Fruit fly (Drosophila melanogaster) whole organism, wandering third instar larva: Measurements from ENCODE around the gene csw.

Experiments used
- Abd-B ChIP-seq: fragments of >200 bp; optimal IDR thresholded peaks from 2 replicates; lab custom pipeline; 2017; ENCODE audit warnings: missing biosample characterization, missing genetic modification characterization
- CG32264 ChIP-seq: fragments of 200-800 bp; sonication (Bioruptor generic); optimal IDR thresholded peaks from 2 replicates; lab custom pipeline; 2016; ENCODE audit warnings: missing biosample characterization, missing genetic modification characterization
- CG9705 ChIP-seq: fragments of 200-800 bp; sonication (Bioruptor generic); optimal IDR thresholded peaks from 2 replicates; lab custom pipeline; 2018; ENCODE audit warnings: missing biosample characterization, mild to moderate bottlenecking, missing genetic modification characterization
- CrebA ChIP-seq: fragments of 200-800 bp; sonication (Bioruptor generic); optimal IDR thresholded peaks from 2 replicates; lab custom pipeline; 2016; ENCODE audit warnings: missing biosample characterization, mild to moderate bottlenecking, missing genetic modification characterization, borderline replicate concordance
- Dfd ChIP-seq: fragments of >200 bp; optimal IDR thresholded peaks from 2 replicates; lab custom pipeline; 2017; ENCODE audit warnings: missing biosample characterization, missing genetic modification characterization
- Dif ChIP-seq: fragments of 200-275, 200-300 bp; sonication (Bioruptor generic); optimal IDR thresholded peaks from 2 replicates; lab custom pipeline; 2018; ENCODE audit warnings: missing biosample characterization, missing genetic modification characterization; ENCODE audit not compliant: partially characterized antibody
- GATAd ChIP-seq: sonication (Bioruptor generic); optimal IDR thresholded peaks from 2 replicates; lab custom pipeline; 2016; ENCODE audit warnings: missing biosample characterization, missing genetic modification characterization
- HLH106 ChIP-seq: fragments of 200-800 bp; optimal IDR thresholded peaks from 3 replicates; lab custom pipeline; 2019; ENCODE audit warnings: missing biosample characterization, mild to moderate bottlenecking, missing genetic modification characterization, moderate library complexity
- Hnf4 ChIP-seq: fragments of 200-800 bp; sonication (Bioruptor generic); optimal IDR thresholded peaks from 2 replicates; lab custom pipeline; 2016; ENCODE audit warnings: missing biosample characterization, mild to moderate bottlenecking, missing genetic modification characterization
- Hr78 ChIP-seq: fragments of >200 bp; optimal IDR thresholded peaks from 2 replicates; lab custom pipeline; 2017; ENCODE audit warnings: missing biosample characterization, missing genetic modification characterization
- Hr83 ChIP-seq: fragments of 200-300 bp; sonication (Bioruptor generic); optimal IDR thresholded peaks from 2 replicates; lab custom pipeline; 2016; ENCODE audit warnings: missing biosample characterization, mild to moderate bottlenecking, missing genetic modification characterization, moderate library complexity; ENCODE audit not compliant: poor library complexity, severe bottlenecking
- Jra ChIP-seq: sonication (Bioruptor generic); optimal IDR thresholded peaks from 2 replicates; lab custom pipeline; 2016; ENCODE audit warnings: missing biosample characterization, missing genetic modification characterization
- Mio ChIP-seq: sonication (Bioruptor generic); optimal IDR thresholded peaks from 2 replicates; lab custom pipeline; 2016; ENCODE audit warnings: missing biosample characterization, missing genetic modification characterization
- Myc ChIP-seq: fragments of >200 bp; optimal IDR thresholded peaks from 2 replicates; lab custom pipeline; 2017
- N ChIP-seq: fragments of >200 bp; optimal IDR thresholded peaks from 2 replicates; lab custom pipeline; 2018; ENCODE audit warnings: missing biosample characterization, missing external identifiers, missing genetic modification characterization
- OdsH ChIP-seq: fragments of 200-800 bp; sonication (Bioruptor generic); optimal IDR thresholded peaks from 2 replicates; lab custom pipeline; 2016; ENCODE audit warnings: missing biosample characterization, mild to moderate bottlenecking, missing genetic modification characterization
- Rel ChIP-seq, 2 experiments: fragments of 200-800 bp; sonication (Bioruptor generic) in 1 of 2; optimal IDR thresholded peaks; 2 replicates in 1 of 2; 3 replicates in 1 of 2; lab custom pipeline; 2016 to 2019; ENCODE audit warnings: mild to moderate bottlenecking in 2 of 2, missing biosample characterization in 2 of 2, missing genetic modification characterization in 2 of 2, moderate library complexity in 1 of 2
- Sp1 ChIP-seq: fragments of 200-800 bp; sonication (Bioruptor generic); optimal IDR thresholded peaks from 3 replicates; lab custom pipeline; 2019; ENCODE audit warnings: missing biosample characterization, mild to moderate bottlenecking, missing genetic modification characterization, moderate library complexity
- Vsx2 ChIP-seq: fragments of 200-300, 225-300 bp; sonication (Bioruptor generic); optimal IDR thresholded peaks from 2 replicates; lab custom pipeline; 2018; ENCODE audit warnings: missing biosample characterization, missing genetic modification characterization; ENCODE audit not compliant: partially characterized antibody
- br ChIP-seq: fragments of 200-800 bp; sonication (Bioruptor generic); optimal IDR thresholded peaks from 2 replicates; lab custom pipeline; 2016; ENCODE audit warnings: missing biosample characterization, missing genetic modification characterization
- brk ChIP-seq: fragments of 200-800 bp; sonication (Bioruptor generic); optimal IDR thresholded peaks from 2 replicates; lab custom pipeline; 2016; ENCODE audit warnings: missing biosample characterization, mild to moderate bottlenecking, missing genetic modification characterization
- dl ChIP-seq, 2 experiments: fragments of 175-275, 200-275 bp in 1 of 2; fragments of 200-275 bp in 1 of 2; sonication (Bioruptor generic); optimal IDR thresholded peaks; lab custom pipeline; 2018; ENCODE audit warnings: mild to moderate bottlenecking in 2 of 2, missing biosample characterization in 2 of 2, missing genetic modification characterization in 2 of 2, moderate library complexity in 2 of 2; ENCODE audit not compliant: partially characterized antibody in 2 of 2, insufficient read depth in 1 of 2
- dmrt93B ChIP-seq: fragments of 200-800 bp; sonication (Bioruptor generic); optimal IDR thresholded peaks from 2 replicates; lab custom pipeline; 2018; ENCODE audit warnings: missing biosample characterization, mild to moderate bottlenecking, missing genetic modification characterization
- dsf ChIP-seq: sonication (Bioruptor generic); optimal IDR thresholded peaks from 2 replicates; lab custom pipeline; 2016; ENCODE audit warnings: missing biosample characterization, missing genetic modification characterization, borderline replicate concordance
- ey ChIP-seq: fragments of 200-800 bp; sonication (Bioruptor generic); optimal IDR thresholded peaks from 2 replicates; lab custom pipeline; 2016; ENCODE audit warnings: missing biosample characterization, missing genetic modification characterization
- foxo ChIP-seq, 2 experiments: fragments of 200-800 bp; sonication (Bioruptor generic); optimal IDR thresholded peaks; 2 replicates in 1 of 2; 3 replicates in 1 of 2; lab custom pipeline; 2016 to 2017; ENCODE audit warnings: missing biosample characterization in 2 of 2, missing genetic modification characterization in 2 of 2
- fru ChIP-seq: fragments of 200-800 bp; sonication (Bioruptor generic); optimal IDR thresholded peaks from 3 replicates; lab custom pipeline; 2016; ENCODE audit warnings: missing biosample characterization, mild to moderate bottlenecking, missing genetic modification characterization
- h ChIP-seq: fragments of 200-800 bp; sonication (Bioruptor generic); optimal IDR thresholded peaks from 3 replicates; lab custom pipeline; 2016; ENCODE audit warnings: missing biosample characterization, mild to moderate bottlenecking, missing genetic modification characterization
- jim ChIP-seq: fragments of 175-275, 200-325 bp; sonication (Bioruptor generic); optimal IDR thresholded peaks from 2 replicates; lab custom pipeline; 2016; ENCODE audit warnings: missing biosample characterization, mild to moderate bottlenecking, missing genetic modification characterization
- lola ChIP-seq: fragments of >200 bp; optimal IDR thresholded peaks from 2 replicates; lab custom pipeline; 2017; ENCODE audit warnings: missing biosample characterization, missing genetic modification characterization
- pan ChIP-seq: fragments of >200 bp; optimal IDR thresholded peaks from 2 replicates; lab custom pipeline; 2017
- psq ChIP-seq: fragments of 200-800 bp; sonication (Bioruptor generic); optimal IDR thresholded peaks from 3 replicates; lab custom pipeline; 2017; ENCODE audit warnings: missing biosample characterization, mild to moderate bottlenecking, missing genetic modification characterization, moderate library complexity
- rgr ChIP-seq: fragments of 200-800 bp; sonication (Bioruptor generic); optimal IDR thresholded peaks from 3 replicates; lab custom pipeline; 2016; ENCODE audit warnings: missing biosample characterization, mild to moderate bottlenecking, missing genetic modification characterization
- sage ChIP-seq: fragments of 200-800 bp; sonication (Bioruptor generic); optimal IDR thresholded peaks from 2 replicates; lab custom pipeline; 2016; ENCODE audit warnings: missing biosample characterization, mild to moderate bottlenecking, missing genetic modification characterization
- sv ChIP-seq: fragments of 200-800 bp; sonication (Bioruptor generic); optimal IDR thresholded peaks from 3 replicates; lab custom pipeline; 2016; ENCODE audit warnings: missing biosample characterization, missing genetic modification characterization
- tai ChIP-seq: sonication (Bioruptor generic); optimal IDR thresholded peaks from 2 replicates; lab custom pipeline; 2016; ENCODE audit warnings: missing biosample characterization, missing genetic modification characterization
- usp ChIP-seq: fragments of >200 bp; optimal IDR thresholded peaks from 2 replicates; lab custom pipeline; 2017; ENCODE audit warnings: missing biosample characterization, missing genetic modification characterization
- woc ChIP-seq: sonication (Bioruptor generic); optimal IDR thresholded peaks from 2 replicates; lab custom pipeline; 2016; ENCODE audit warnings: missing biosample characterization, mild to moderate bottlenecking, missing genetic modification characterization

Gene csw

dm6 chrX:2080367-2080927, 13.6 kb upstream of the csw start, which contains the start of the genes CG16903 and Unc-76:
Gene CG16903 (minus strand): TSS chrX:2080405.
Gene Unc-76 (plus strand): TSS chrX:2080610.
- TF ChIP-seq CG9705 (GFP tag; lab: Kevin White, UChicago) (no peak), psq (GFP tag; lab: Kevin White, UChicago) (no peak), br (GFP tag; lab: Kevin White, UChicago) (no peak), pan (lab: Kevin White, UChicago) (no peak), Dif (GFP tag; lab: Kevin White, UChicago) (peak; percentile 59), dsf (GFP tag; lab: Kevin White, UChicago) (no peak), tai (GFP tag; lab: Kevin White, UChicago) (no peak), Myc (lab: Kevin White, UChicago) (peak; percentile 0), foxo (GFP tag; optimal IDR thresholded peaks at IDR 0.05; lab: Kevin White, UChicago) (peak in 1 of 2 experiments; percentile 19), sv (no peak), HLH106 (peak; percentile 45), Mio (GFP tag; lab: Kevin White, UChicago) (no peak), rgr (GFP tag; lab: Kevin White, UChicago) (peak; percentile 55), brk (no peak), usp (GFP tag; lab: Kevin White, UChicago) (no peak), Rel (GFP tag; optimal IDR thresholded peaks at IDR 0.05; lab: Kevin White, UChicago) (no peak), Rel (tag; optimal IDR thresholded peaks at IDR 0.05; lab: Kevin White, UChicago) (peak; percentile 79), h (GFP tag; lab: Kevin White, UChicago) (peak; percentile 51), woc (GFP tag; lab: Kevin White, UChicago) (peak; percentile 6), Jra (peak; percentile 6), OdsH (GFP tag; lab: Kevin White, UChicago) (peak; percentile 7), fru (peak; percentile 22), dmrt93B (GFP tag; lab: Kevin White, UChicago) (peak; percentile 6), dl (GFP tag; optimal IDR thresholded peaks at IDR 0.05; lab: Kevin White, UChicago; ENCODE audit: insufficient read depth in 1 of 2, partially characterized antibody in 2 of 2) (peak in 1 of 2 experiments; percentile 32), Sp1 (GFP tag; lab: Kevin White, UChicago) (peak; percentile 60)

dm6 chrX:2081848-2082365, 12.1 kb upstream of the csw start:
- TF ChIP-seq fru (no peak), sv (no peak), Hnf4 (GFP tag; lab: Kevin White, UChicago) (no peak), Jra (no peak), h (GFP tag; lab: Kevin White, UChicago) (no peak)

dm6 chrX:2083109-2083508, 10.9 kb upstream of the csw start:
- TF ChIP-seq rgr (GFP tag; lab: Kevin White, UChicago) = peak; percentile 94
- no peak for TF ChIP-seq N (GFP tag; lab: Kevin White, UChicago)
- TF ChIP-seq foxo (GFP tag; optimal IDR thresholded peaks at IDR 0.05; lab: Kevin White, UChicago) = peak; percentile 78 to 91
- peak; percentile 25 for TF ChIP-seq sv
- TF ChIP-seq sage (GFP tag; lab: Kevin White, UChicago) = no peak
- TF ChIP-seq dmrt93B (GFP tag; lab: Kevin White, UChicago) = peak; percentile 82
- peak; percentile 77 for TF ChIP-seq CG32264 (GFP tag; lab: Kevin White, UChicago)
- peak; percentile 92 for TF ChIP-seq HLH106
- TF ChIP-seq br (GFP tag; lab: Kevin White, UChicago) = peak; percentile 89
- peak; percentile 84 for TF ChIP-seq Sp1 (GFP tag; lab: Kevin White, UChicago)
- TF ChIP-seq pan (lab: Kevin White, UChicago) = no peak
- peak; percentile 94 for TF ChIP-seq ey
- no peak for TF ChIP-seq GATAd (GFP tag; lab: Kevin White, UChicago)
- peak; percentile 74 for TF ChIP-seq CG9705 (GFP tag; lab: Kevin White, UChicago)
- TF ChIP-seq CrebA (GFP tag; lab: Kevin White, UChicago) = no peak
- TF ChIP-seq Hr78 (GFP tag; lab: Kevin White, UChicago) = no peak
- peak; percentile 92 for TF ChIP-seq h (GFP tag; lab: Kevin White, UChicago)
- no peak for TF ChIP-seq dl (GFP tag; optimal IDR thresholded peaks at IDR 0.05; lab: Kevin White, UChicago; ENCODE audit: insufficient read depth in 1 of 2, partially characterized antibody in 2 of 2)
- no peak for TF ChIP-seq tai (GFP tag; lab: Kevin White, UChicago)
- peak; percentile 89 for TF ChIP-seq fru
- TF ChIP-seq Dfd (GFP tag; lab: Kevin White, UChicago) = no peak
- TF ChIP-seq brk = no peak
- peak; percentile 92 for TF ChIP-seq Hnf4 (GFP tag; lab: Kevin White, UChicago)
- no peak for TF ChIP-seq jim (GFP tag; lab: Kevin White, UChicago)
- TF ChIP-seq Hr83 (GFP tag; lab: Kevin White, UChicago) = peak; percentile 42
- TF ChIP-seq lola = no peak
- peak; percentile 44 for TF ChIP-seq Jra
- peak; percentile 86 for TF ChIP-seq OdsH (GFP tag; lab: Kevin White, UChicago)
- no peak for TF ChIP-seq Myc (lab: Kevin White, UChicago)
- TF ChIP-seq Vsx2 (GFP tag; lab: Kevin White, UChicago) = no peak
- peak; percentile 1 for TF ChIP-seq Rel (GFP tag; optimal IDR thresholded peaks at IDR 0.05; lab: Kevin White, UChicago)
- peak; percentile 58 for TF ChIP-seq Rel (tag; optimal IDR thresholded peaks at IDR 0.05; lab: Kevin White, UChicago)
- TF ChIP-seq Mio (GFP tag; lab: Kevin White, UChicago) = peak; percentile 70
- peak; percentile 71 for TF ChIP-seq psq (GFP tag; lab: Kevin White, UChicago)
- TF ChIP-seq usp (GFP tag; lab: Kevin White, UChicago) = no peak
- no peak for TF ChIP-seq Abd-B
- TF ChIP-seq woc (GFP tag; lab: Kevin White, UChicago) = peak; percentile 59
- TF ChIP-seq Dif (GFP tag; lab: Kevin White, UChicago) = no peak
- TF ChIP-seq dsf (GFP tag; lab: Kevin White, UChicago) = peak; percentile 22
